Comparison of ENCODE assay signal across 2 worm cellular contexts in the genomic region with DNA sequence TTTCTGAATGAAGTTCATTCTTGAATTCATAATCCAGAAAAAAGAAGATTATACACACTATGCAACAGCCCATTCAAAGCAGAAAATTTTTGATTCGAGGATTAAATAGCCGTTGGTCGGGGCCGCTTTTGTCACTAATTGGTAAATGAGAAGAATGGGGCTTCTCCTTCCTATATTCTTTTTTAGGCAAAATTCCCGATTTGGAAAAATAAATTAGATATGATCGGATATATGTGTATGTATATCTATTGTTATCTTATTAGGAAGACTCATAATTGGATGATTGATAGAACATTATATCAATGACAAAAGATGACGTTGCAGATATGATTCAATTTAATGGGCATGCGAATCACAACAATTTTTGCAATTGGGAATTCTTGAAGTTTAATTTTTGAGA.
TF ChIP-seq lines count a peak whose summit lies in the region.

No protein-coding gene starts in this region.

TF ChIP-seq in whole organism, L1 larva, 84 proteins besides CTCF, POLR2A, EP300 and RAD21:
- TF ChIP-seq efl-1 (optimal IDR thresholded peaks at IDR 0.05; lab: Kevin White, UChicago) (no peak), efl-1 (GFP tag; optimal IDR thresholded peaks at IDR 0.05 in 1 of 2; lab: Kevin White, UChicago) (peak in 1 of 2 experiments; percentile 31), dsc-1 (tag; optimal IDR thresholded peaks at IDR 0.05; lab: Kevin White, UChicago) (peak; percentile 93), skn-1 (tag; optimal IDR thresholded peaks at IDR 0.05; lab: Kevin White, UChicago) (no peak)

TF ChIP-seq in whole organism, L3 larva, 47 proteins besides CTCF, POLR2A, EP300 and RAD21:
- no peak for TF ChIP-seq ztf-11 (tag; optimal IDR thresholded peaks at IDR 0.05; lab: Kevin White, UChicago)
- TF ChIP-seq nhr-23 (tag; optimal IDR thresholded peaks at IDR 0.05; lab: Kevin White, UChicago): no peak
- no peak for TF ChIP-seq lin-39 (tag; optimal IDR thresholded peaks at IDR 0.05; lab: Kevin White, UChicago)
- no peak for TF ChIP-seq nhr-25 (tag; optimal IDR thresholded peaks at IDR 0.05; lab: Kevin White, UChicago)
- no peak for TF ChIP-seq ZK546.5 (tag; optimal IDR thresholded peaks at IDR 0.05; lab: Kevin White, UChicago)
- TF ChIP-seq mml-1 (tag; optimal IDR thresholded peaks at IDR 0.05; lab: Kevin White, UChicago): no peak
- TF ChIP-seq nhr-28 (tag; optimal IDR thresholded peaks at IDR 0.05; lab: Kevin White, UChicago): no peak
- peak; percentile 6 for TF ChIP-seq nhr-43 (tag; optimal IDR thresholded peaks at IDR 0.05; lab: Kevin White, UChicago; ENCODE audit: poor library complexity, severe bottlenecking)
TF ChIP-seq in whole organism, L3 larva: peak in this region for 1.
